Worm (Caenorhabditis elegans) whole organism, mixed stage, embryonic: ENCODE measurements around the gene F15B10.3.

Source experiments
- M03D4.4 ChIP-seq: sonication (generic microtip); optimal IDR thresholded peaks from 2 replicates; lab custom pipeline; 2017; ENCODE audit warnings: mild to moderate bottlenecking, missing genetic modification characterization, missing compliant biosample characterization
- ceh-39 ChIP-seq: fragments of 150-350 bp; optimal IDR thresholded peaks from 2 replicates; lab custom pipeline; 2014; ENCODE audit warnings: missing biosample characterization, missing genetic modification characterization
- cnd-1 ChIP-seq: fragments of 200-800 bp; sonication (Bioruptor generic); optimal IDR thresholded peaks from 2 replicates; lab custom pipeline; 2018; ENCODE audit warnings: mild to moderate bottlenecking, missing genetic modification characterization, missing compliant biosample characterization
- drap-1 ChIP-seq: fragments of 200-800 bp; sonication (Bioruptor generic); optimal IDR thresholded peaks from 3 replicates; lab custom pipeline; 2018; ENCODE audit warnings: mild to moderate bottlenecking, missing genetic modification characterization, missing compliant biosample characterization
- elt-1 ChIP-seq: sonication (generic microtip); optimal IDR thresholded peaks from 2 replicates; lab custom pipeline; 2017; ENCODE audit warnings: missing genetic modification characterization, mild to moderate bottlenecking, missing compliant biosample characterization, antibody characterized with exemption, moderate library complexity, borderline replicate concordance; ENCODE audit not compliant: insufficient read depth
- ham-2 ChIP-seq: fragments of 200-800 bp; sonication (Bioruptor generic); optimal IDR thresholded peaks from 2 replicates; lab custom pipeline; 2018; ENCODE audit warnings: mild to moderate bottlenecking, missing genetic modification characterization, missing compliant biosample characterization
- mep-1 ChIP-seq: fragments of 150-350 bp; optimal IDR thresholded peaks from 2 replicates; lab custom pipeline; 2017; ENCODE audit warnings: missing biosample characterization, missing genetic modification reagents, missing genetic modification characterization, inconsistent platforms
- mls-2 ChIP-seq: sonication (generic microtip); optimal IDR thresholded peaks from 2 replicates; lab custom pipeline; 2016; ENCODE audit warnings: mild to moderate bottlenecking, missing genetic modification characterization, moderate library complexity, missing compliant biosample characterization
- nhr-237 ChIP-seq: fragments of 150-350 bp; optimal IDR thresholded peaks from 2 replicates; lab custom pipeline; 2014; ENCODE audit warnings: missing biosample characterization, missing genetic modification characterization
- nhr-28 ChIP-seq: fragments of 150-350 bp; optimal IDR thresholded peaks from 2 replicates; lab custom pipeline; 2014; ENCODE audit warnings: missing biosample characterization, missing genetic modification characterization
- pha-4 ChIP-seq: fragments of 150-350 bp; optimal IDR thresholded peaks from 2 replicates; lab custom pipeline; 2018; ENCODE audit warnings: missing biosample characterization, missing genetic modification reagents, missing genetic modification characterization
- snpc-4 ChIP-seq: fragments of 150-350 bp; optimal IDR thresholded peaks from 2 replicates; lab custom pipeline; 2014; ENCODE audit warnings: missing biosample characterization, missing genetic modification characterization
- unc-39 ChIP-seq: fragments of 150-350 bp; optimal IDR thresholded peaks from 2 replicates; lab custom pipeline; 2014; ENCODE audit warnings: missing biosample characterization, missing genetic modification characterization
- unc-62 ChIP-seq: fragments of 150-350 bp; optimal IDR thresholded peaks from 2 replicates; lab custom pipeline; 2014; ENCODE audit warnings: missing biosample characterization, missing genetic modification reagents, missing genetic modification characterization

DNA sequence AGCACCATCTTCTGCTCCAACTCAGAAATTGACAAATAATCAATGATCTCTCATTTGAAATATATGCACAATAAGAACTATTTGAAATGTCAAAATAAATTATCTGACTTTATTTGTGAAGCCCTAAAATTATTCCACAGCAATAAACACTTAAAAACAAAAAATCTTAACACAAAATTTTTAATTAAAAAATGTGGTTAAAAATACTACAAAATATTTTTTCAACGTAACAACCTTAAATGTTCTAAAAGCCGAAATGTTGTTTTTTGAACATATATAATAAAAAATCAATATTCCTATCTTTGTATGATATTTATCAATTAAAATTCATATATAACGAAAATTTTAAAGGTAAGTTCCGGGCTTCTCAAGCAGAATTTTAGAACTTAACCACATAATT is 3.0 kb upstream of the F15B10.3 start, which contains the start of gene F38A5.8:
- TF ChIP-seq nhr-28, result no peak
- TF ChIP-seq snpc-4, result no peak
- no peak for TF ChIP-seq pha-4 (tag; lab: Kevin White, UChicago)
- no peak for TF ChIP-seq mep-1 (tag; lab: Kevin White, UChicago)
- TF ChIP-seq unc-62 (GFP tag; lab: Kevin White, UChicago), result no peak
- no peak for TF ChIP-seq M03D4.4 (tag; lab: Kevin White, UChicago)
- no peak for TF ChIP-seq unc-39 (tag; lab: Kevin White, UChicago)
- no peak for TF ChIP-seq drap-1
- no peak for TF ChIP-seq nhr-237 (tag; lab: Kevin White, UChicago)
- no peak for TF ChIP-seq elt-1 (tag; lab: Kevin White, UChicago)
- no peak for TF ChIP-seq cnd-1
- no peak for TF ChIP-seq ceh-39 (tag; lab: Kevin White, UChicago)
- TF ChIP-seq mls-2 (tag; lab: Kevin White, UChicago), result no peak
- TF ChIP-seq ham-2 (GFP tag; lab: Kevin White, UChicago), result no peak
